Fruit fly (Drosophila melanogaster): ENCODE results near the gene CG15628.
A peak's percentile ranks its signal among the peaks of the same experiment; 100 is the strongest.

CG15628 gene

DNA sequence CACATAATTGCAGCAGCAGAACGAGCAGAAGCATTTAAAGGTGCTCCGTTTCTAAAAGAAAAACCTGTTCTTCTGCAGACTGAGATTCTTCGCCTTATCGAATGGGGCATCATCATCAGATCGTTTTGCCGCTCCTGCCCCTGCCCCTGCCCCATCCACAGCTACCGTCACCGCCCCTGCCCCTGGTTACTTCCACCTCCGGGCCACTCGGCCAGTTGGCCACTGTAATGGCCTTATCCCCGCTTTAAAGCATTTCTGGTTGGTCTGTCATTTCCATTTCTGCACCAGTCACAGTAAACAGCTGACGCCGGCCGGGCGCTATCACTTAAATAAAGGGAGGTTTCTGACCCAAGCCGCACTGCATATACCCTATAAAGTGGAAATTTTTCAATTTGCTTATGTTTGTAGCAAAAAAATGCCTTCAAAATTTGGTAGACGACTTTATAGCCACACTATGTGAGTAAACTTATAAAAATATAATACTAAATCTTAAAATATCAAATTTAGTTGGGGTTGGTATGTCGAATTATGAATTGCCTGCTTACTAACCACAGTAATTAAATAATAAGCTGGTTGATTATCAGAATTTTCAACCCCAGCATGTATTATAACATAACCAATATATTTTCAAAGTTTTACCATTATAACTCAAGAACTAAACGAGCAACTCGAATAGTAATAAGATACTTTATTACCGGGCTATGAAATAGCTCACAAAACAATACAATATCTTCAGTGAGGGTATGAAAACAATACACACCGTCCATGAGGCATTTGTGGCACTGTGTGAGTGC, 10.7 kb upstream of the CG15628 start (continued):
- TF ChIP-seq sqz (GFP tag; optimal IDR thresholded peaks at IDR 0.05) (no peak), CG18011 (GFP tag; optimal IDR thresholded peaks at IDR 0.05) (peak; percentile 22), NK7.1 (GFP tag; optimal IDR thresholded peaks at IDR 0.05) (peak; percentile 3), Stat92E (GFP tag; optimal IDR thresholded peaks at IDR 0.05) (no peak), CG9932 (GFP tag; IDR thresholded peaks at IDR 0.05) (no peak; the same call in 1 of the 2 replicates), trh (GFP tag; optimal IDR thresholded peaks at IDR 0.05) (peak; percentile 17), Mad (GFP tag; optimal IDR thresholded peaks at IDR 0.05) (peak; percentile 28), CG10565 (GFP tag; optimal IDR thresholded peaks at IDR 0.05) (no peak), chn (GFP tag; optimal IDR thresholded peaks at IDR 0.05) (peak; percentile 29), prd (optimal IDR thresholded peaks at IDR 0.05) (no peak), prd (GFP tag; IDR thresholded peaks at IDR 0.05) (no peak; the same call in 2 of the 3 replicates), CG7745 (tag; optimal IDR thresholded peaks at IDR 0.05) (no peak), CG34224 (GFP tag; IDR thresholded peaks at IDR 0.05; ENCODE audit: partially characterized antibody) (no peak), CG11085 (GFP tag; IDR thresholded peaks at IDR 0.05) (no peak), Rfx (GFP tag; IDR thresholded peaks at IDR 0.05) (peak; percentile 58), CG15514 (GFP tag; optimal IDR thresholded peaks at IDR 0.05) (peak; percentile 21), CkIIα-i1 (GFP tag; IDR thresholded peaks at IDR 0.05) (no peak), bab2 (GFP tag; optimal IDR thresholded peaks at IDR 0.05) (peak; percentile 45), CG2889 (GFP tag; IDR thresholded peaks at IDR 0.05) (no peak), CG18764 (GFP tag; optimal IDR thresholded peaks at IDR 0.05) (no peak), CG6272 (GFP tag; IDR thresholded peaks at IDR 0.05) (no peak), tio (GFP tag; optimal IDR thresholded peaks at IDR 0.05) (peak; percentile 80), zen2 (GFP tag; IDR thresholded peaks at IDR 0.05; ENCODE audit: partially characterized antibody) (no peak), GATAe (GFP tag; conservative IDR thresholded peaks at IDR 0.05) (no peak), corto (GFP tag; optimal IDR thresholded peaks at IDR 0.05) (no peak), gsb-n (tag; optimal IDR thresholded peaks at IDR 0.05) (peak; percentile 16), slbo (GFP tag; IDR thresholded peaks at IDR 0.05) (peak; percentile 71), CG33557 (GFP tag; optimal IDR thresholded peaks at IDR 0.05) (peak; percentile 65), dmrt11E (tag; optimal IDR thresholded peaks at IDR 0.05) (peak; percentile 71), Jarid2 (GFP tag; optimal IDR thresholded peaks at IDR 0.05) (peak; percentile 25), CG9817 (tag; optimal IDR thresholded peaks at IDR 0.05) (peak; percentile 44), lilli (GFP tag; optimal IDR thresholded peaks at IDR 0.05) (peak; percentile 60), CG15011 (GFP tag; optimal IDR thresholded peaks at IDR 0.05) (peak; percentile 25), CG2712 (tag; optimal IDR thresholded peaks at IDR 0.05) (peak; percentile 65), MTF-1 (GFP tag; optimal IDR thresholded peaks at IDR 0.05; ENCODE audit: borderline replicate concordance) (no peak), Oaz (GFP tag; IDR thresholded peaks at IDR 0.05) (no peak), CG17385 (GFP tag; optimal IDR thresholded peaks at IDR 0.05) (peak; percentile 64), CG15269 (tag; optimal IDR thresholded peaks at IDR 0.05) (peak; percentile 68), D19B (GFP tag; optimal IDR thresholded peaks at IDR 0.05) (peak; percentile 66), Bteb2 (GFP tag; optimal IDR thresholded peaks at IDR 0.05) (peak; percentile 36), Spps (tag; optimal IDR thresholded peaks at IDR 0.05) (no peak), CG6175 (GFP tag; IDR thresholded peaks at IDR 0.05) (peak; percentile 60; the same call in 1 of the 3 replicates), CG3995 (GFP tag; optimal IDR thresholded peaks at IDR 0.05) (no peak), Hsf (GFP tag; optimal IDR thresholded peaks at IDR 0.05) (peak; percentile 48), zen (tag; optimal IDR thresholded peaks at IDR 0.05) (peak; percentile 3), CG16813 (GFP tag; IDR thresholded peaks at IDR 0.05; ENCODE audit: partially characterized antibody) (no peak), Hr3 (GFP tag; optimal IDR thresholded peaks at IDR 0.05) (peak; percentile 72), unpg (GFP tag; optimal IDR thresholded peaks at IDR 0.05) (peak; percentile 41), Sox100B (GFP tag; optimal IDR thresholded peaks at IDR 0.05) (peak; percentile 84)
